Fruit fly (Drosophila melanogaster) whole organism, embryonic: ENCODE results near the gene form3.

Source experiments
- Blimp-1 ChIP-seq: fragments of 200-800 bp; sonication (Bioruptor generic); optimal IDR thresholded peaks from 3 replicates; lab custom pipeline; 2018; ENCODE audit warnings: missing biosample characterization, missing genetic modification characterization, mild to moderate bottlenecking, moderate library complexity, missing genetic modification reagents
- Bteb2 ChIP-seq: fragments of 200-800 bp; sonication (Bioruptor generic); optimal IDR thresholded peaks from 2 replicates; lab custom pipeline; 2016; ENCODE audit warnings: missing biosample characterization, missing genetic modification characterization
- CG10209 ChIP-seq: fragments of 200-800 bp; sonication (Bioruptor generic); optimal IDR thresholded peaks from 3 replicates; lab custom pipeline; 2017; ENCODE audit warnings: missing biosample characterization, mild to moderate bottlenecking, missing genetic modification characterization, missing genetic modification reagents
- CG11723 ChIP-seq: fragments of 200-800 bp; sonication (Bioruptor generic); optimal IDR thresholded peaks from 2 replicates; lab custom pipeline; 2017; ENCODE audit warnings: missing biosample characterization, mild to moderate bottlenecking, missing genetic modification characterization
- CG13424 ChIP-seq: fragments of 200-800 bp; sonication (Bioruptor generic); optimal IDR thresholded peaks from 2 replicates; lab custom pipeline; 2019; ENCODE audit warnings: missing biosample characterization, mild to moderate bottlenecking, missing genetic modification characterization, moderate library complexity
- CG14050 ChIP-seq: fragments of 200-800 bp; sonication (Bioruptor generic); IDR thresholded peaks from 3 replicates; pipeline ENCODE4 v1.3.6; 2022; ENCODE audit warnings: missing biosample characterization, missing genetic modification characterization
- CG1602 ChIP-seq: fragments of 200-800 bp; sonication (Bioruptor generic); optimal IDR thresholded peaks from 3 replicates; lab custom pipeline; 2016; ENCODE audit warnings: missing biosample characterization, missing genetic modification characterization
- CG1832 ChIP-seq: fragments of 200-800 bp; sonication (Bioruptor generic); optimal IDR thresholded peaks from 2 replicates; lab custom pipeline; 2017; ENCODE audit warnings: missing biosample characterization, mild to moderate bottlenecking, missing genetic modification characterization, inconsistent platforms
- CG18764 ChIP-seq: fragments of 200-800 bp; sonication (Bioruptor generic); optimal IDR thresholded peaks from 3 replicates; lab custom pipeline; 2016; ENCODE audit warnings: missing biosample characterization, missing genetic modification characterization
- CG2889 ChIP-seq: fragments of 200-800 bp; sonication (Bioruptor generic); IDR thresholded peaks from 3 replicates; pipeline ENCODE4 v1.3.6; 2022; ENCODE audit warnings: missing biosample characterization, missing genetic modification characterization
- CG30431 ChIP-seq: fragments of 200-800 bp; sonication (Bioruptor generic); optimal IDR thresholded peaks from 2 replicates; lab custom pipeline; 2017; ENCODE audit warnings: missing biosample characterization, missing genetic modification characterization
- CG31224 ChIP-seq: fragments of 200-800 bp; sonication (Bioruptor generic); IDR thresholded peaks from 2 replicates; pipeline ENCODE4 v1.3.6; 2022; ENCODE audit warnings: missing biosample characterization, missing genetic modification characterization
- CG32532 ChIP-seq: fragments of 200-800 bp; sonication (Bioruptor generic); IDR thresholded peaks from 2 replicates; pipeline ENCODE4 v1.3.6; 2022; ENCODE audit warnings: missing biosample characterization, missing genetic modification characterization
- CG32772 ChIP-seq: fragments of 200-800 bp; sonication (Bioruptor generic); IDR thresholded peaks from 2 replicates; pipeline ENCODE4 v1.3.6; 2022; ENCODE audit warnings: missing biosample characterization, missing genetic modification characterization
- CG4282 ChIP-seq: fragments of 200-800 bp; sonication (Bioruptor generic); optimal IDR thresholded peaks from 2 replicates; lab custom pipeline; 2016; ENCODE audit warnings: missing biosample characterization, missing genetic modification characterization
- CG6689 ChIP-seq: fragments of 200-800 bp; sonication (Bioruptor generic); IDR thresholded peaks from 2 replicates; pipeline ENCODE4 v1.3.6; 2022; ENCODE audit warnings: missing biosample characterization, missing genetic modification characterization
- CG7556 ChIP-seq: fragments of 200-800 bp; sonication (Bioruptor generic); optimal IDR thresholded peaks from 2 replicates; lab custom pipeline; 2017; ENCODE audit warnings: missing biosample characterization, mild to moderate bottlenecking, missing genetic modification characterization
- CG8924 ChIP-seq: fragments of 200-800 bp; optimal IDR thresholded peaks from 3 replicates; lab custom pipeline; 2019; ENCODE audit warnings: missing biosample characterization, mild to moderate bottlenecking, missing genetic modification characterization, moderate library complexity
- CG8944 ChIP-seq: fragments of 200-800 bp; sonication (Bioruptor generic); optimal IDR thresholded peaks from 3 replicates; lab custom pipeline; 2016; ENCODE audit warnings: missing biosample characterization, missing genetic modification characterization
- CG9727 ChIP-seq: fragments of 200-800 bp; sonication (Bioruptor generic); optimal IDR thresholded peaks from 3 replicates; lab custom pipeline; 2017; ENCODE audit warnings: missing biosample characterization, mild to moderate bottlenecking, missing genetic modification characterization
- Chrac-16 ChIP-seq: fragments of 200-800 bp; sonication (Bioruptor generic); optimal IDR thresholded peaks from 3 replicates; lab custom pipeline; 2016; ENCODE audit warnings: missing biosample characterization, missing genetic modification characterization
- Dad ChIP-seq: fragments of 200-800 bp; sonication (Bioruptor generic); optimal IDR thresholded peaks from 3 replicates; lab custom pipeline; 2016; ENCODE audit warnings: missing biosample characterization, missing genetic modification characterization
- Dip2 ChIP-seq: fragments of 200-800 bp; sonication (Bioruptor generic); IDR thresholded peaks from 2 replicates; pipeline ENCODE4 v1.3.6; 2022; ENCODE audit warnings: missing biosample characterization, missing genetic modification characterization
- Ets65A ChIP-seq: fragments of 200-800 bp; sonication (Bioruptor generic); peaks from one replicate; lab custom pipeline; 2016; ENCODE audit warnings: missing biosample characterization, missing genetic modification characterization
- Hr3 ChIP-seq: fragments of 200-800 bp; sonication (Bioruptor generic); optimal IDR thresholded peaks from 3 replicates; lab custom pipeline; 2016; ENCODE audit warnings: missing biosample characterization, missing genetic modification characterization
- Hr39 ChIP-seq: fragments of >200 bp; optimal IDR thresholded peaks from 2 replicates; lab custom pipeline; 2017
- Hr51 ChIP-seq, 2 experiments: fragments of 200-800 bp; sonication (Bioruptor generic); optimal IDR thresholded peaks; 2 replicates in 1 of 2; 3 replicates in 1 of 2; lab custom pipeline; 2016 to 2018; ENCODE audit warnings: missing biosample characterization in 2 of 2, missing genetic modification characterization in 2 of 2, mild to moderate bottlenecking in 1 of 2, moderate library complexity in 1 of 2
- MTF-1 ChIP-seq: fragments of 200-800 bp; sonication (Bioruptor generic); optimal IDR thresholded peaks from 2 replicates; lab custom pipeline; 2018; ENCODE audit warnings: missing biosample characterization, mild to moderate bottlenecking, missing genetic modification characterization, borderline replicate concordance
- Oaz ChIP-seq: fragments of 200-800 bp; sonication (Bioruptor generic); IDR thresholded peaks from 2 replicates; pipeline ENCODE4 v1.3.6; 2022; ENCODE audit warnings: missing biosample characterization, missing genetic modification characterization
- Oli ChIP-seq: fragments of 200-800 bp; sonication (Bioruptor generic); optimal IDR thresholded peaks from 2 replicates; lab custom pipeline; 2018; ENCODE audit warnings: missing biosample characterization, mild to moderate bottlenecking, missing genetic modification characterization, moderate library complexity
- Sox102F ChIP-seq: fragments of 200-800 bp; sonication (Bioruptor generic); optimal IDR thresholded peaks from 2 replicates; lab custom pipeline; 2018; ENCODE audit warnings: missing biosample characterization, mild to moderate bottlenecking, missing genetic modification characterization, moderate library complexity
- bcd ChIP-seq: fragments of 200-800 bp; sonication (Bioruptor generic); optimal IDR thresholded peaks from 2 replicates; lab custom pipeline; 2017; ENCODE audit warnings: missing biosample characterization, mild to moderate bottlenecking, missing genetic modification characterization
- cg ChIP-seq: fragments of 200-800 bp; sonication (Bioruptor generic); optimal IDR thresholded peaks from 3 replicates; lab custom pipeline; 2019; ENCODE audit warnings: missing biosample characterization, mild to moderate bottlenecking, missing genetic modification characterization, moderate library complexity
- da ChIP-seq: fragments of 200-800 bp; sonication (Bioruptor generic); optimal IDR thresholded peaks from 2 replicates; lab custom pipeline; 2016; ENCODE audit warnings: missing biosample characterization, missing genetic modification characterization
- disco-r ChIP-seq: fragments of 200-800 bp; sonication (Bioruptor generic); optimal IDR thresholded peaks from 2 replicates; lab custom pipeline; 2016; ENCODE audit warnings: missing biosample characterization, missing genetic modification characterization
- dmrt11E ChIP-seq: fragments of 200-800 bp; sonication (Bioruptor generic); optimal IDR thresholded peaks from 3 replicates; lab custom pipeline; 2018; ENCODE audit warnings: missing biosample characterization, mild to moderate bottlenecking, missing genetic modification characterization, moderate library complexity
- emc ChIP-seq: fragments of 200-800 bp; sonication (Bioruptor generic); optimal IDR thresholded peaks from 2 replicates; lab custom pipeline; 2016; ENCODE audit warnings: missing biosample characterization, missing genetic modification characterization
- esg ChIP-seq: fragments of 200-800 bp; sonication (Bioruptor generic); conservative IDR thresholded peaks from 2 replicates; pipeline ENCODE4 v1.3.6; 2022; ENCODE audit warnings: missing biosample characterization, missing genetic modification characterization
- her ChIP-seq: fragments of 200-800 bp; sonication (Bioruptor generic); optimal IDR thresholded peaks from 2 replicates; lab custom pipeline; 2016; ENCODE audit warnings: missing biosample characterization, missing genetic modification characterization
- kay ChIP-seq: fragments of 200-800 bp; sonication (Bioruptor generic); optimal IDR thresholded peaks from 2 replicates; lab custom pipeline; 2016; ENCODE audit warnings: missing biosample characterization, missing genetic modification characterization
- nom ChIP-seq: fragments of 200-800 bp; sonication (Bioruptor generic); optimal IDR thresholded peaks from 2 replicates; lab custom pipeline; 2017; ENCODE audit warnings: missing biosample characterization, missing genetic modification characterization, mild to moderate bottlenecking, moderate library complexity, missing genetic modification reagents
- prd ChIP-seq, 3 experiments: fragments of >200 bp in 2 of 3; fragments of 200-800 bp in 1 of 3; sonication (Bioruptor generic) in 1 of 3; optimal IDR thresholded peaks in 2 of 3; IDR thresholded peaks in 1 of 3; 2 replicates in 2 of 3; 3 replicates in 1 of 3; pipeline versions ENCODE4 v1.3.6 to Lab custom; 2017 to 2022; ENCODE audit warnings: missing biosample characterization in 1 of 3, missing genetic modification characterization in 1 of 3
- pros ChIP-seq: fragments of 200-800 bp; sonication (Bioruptor generic); optimal IDR thresholded peaks from 3 replicates; lab custom pipeline; 2019; ENCODE audit warnings: missing biosample characterization, mild to moderate bottlenecking, missing genetic modification characterization, moderate library complexity
- pum ChIP-seq: fragments of 200-800 bp; sonication (Bioruptor generic); optimal IDR thresholded peaks from 2 replicates; lab custom pipeline; 2016; ENCODE audit warnings: missing biosample characterization, missing genetic modification characterization
- sim ChIP-seq: fragments of 200-800 bp; sonication (Bioruptor generic); IDR thresholded peaks from 2 replicates; pipeline ENCODE4 v1.3.6; 2022; ENCODE audit warnings: missing biosample characterization, missing genetic modification characterization
- ssp ChIP-seq: fragments of 200-800 bp; sonication (Bioruptor generic); IDR thresholded peaks from 2 replicates; pipeline ENCODE4 v1.3.6; 2022; ENCODE audit warnings: missing biosample characterization, missing genetic modification characterization
- usp ChIP-seq: fragments of >200 bp; optimal IDR thresholded peaks from 2 replicates; lab custom pipeline; 2017; ENCODE audit warnings: missing biosample characterization, missing genetic modification characterization

The form3 gene

DNA sequence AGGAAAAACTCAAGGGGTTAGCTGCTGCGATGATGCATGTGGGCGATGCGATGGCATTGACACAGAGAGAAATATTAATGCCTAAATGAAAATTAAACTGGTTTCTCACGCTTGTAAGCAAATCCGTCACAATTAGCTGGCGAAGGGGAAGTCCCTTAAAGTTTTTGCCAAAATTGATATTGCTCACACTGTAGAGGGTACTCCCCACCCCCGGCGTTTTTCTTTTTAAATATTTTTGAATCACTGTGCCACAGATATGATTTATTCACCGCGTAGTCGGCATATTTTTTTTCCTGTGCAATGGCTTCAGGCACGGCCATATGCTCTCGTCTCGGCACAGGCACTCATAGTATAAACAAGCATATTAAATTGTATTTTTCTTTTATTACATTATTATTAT lies 7.3 kb upstream of the form3 start (continued):
- TF ChIP-seq Hr51 (GFP tag; optimal IDR thresholded peaks at IDR 0.05; lab: Kevin White, UChicago) = peak in 1 of 2 experiments; percentile 21
- TF ChIP-seq Hr3 = no peak
- TF ChIP-seq CG8944 = no peak
- peak; percentile 6 for TF ChIP-seq Blimp-1 (GFP tag; lab: Kevin White, UChicago)
- TF ChIP-seq CG1602 (GFP tag; lab: Kevin White, UChicago) = no peak
- TF ChIP-seq nom (GFP tag; lab: Kevin White, UChicago) = no peak
- TF ChIP-seq, all 482 proteins: peak for 33

DNA sequence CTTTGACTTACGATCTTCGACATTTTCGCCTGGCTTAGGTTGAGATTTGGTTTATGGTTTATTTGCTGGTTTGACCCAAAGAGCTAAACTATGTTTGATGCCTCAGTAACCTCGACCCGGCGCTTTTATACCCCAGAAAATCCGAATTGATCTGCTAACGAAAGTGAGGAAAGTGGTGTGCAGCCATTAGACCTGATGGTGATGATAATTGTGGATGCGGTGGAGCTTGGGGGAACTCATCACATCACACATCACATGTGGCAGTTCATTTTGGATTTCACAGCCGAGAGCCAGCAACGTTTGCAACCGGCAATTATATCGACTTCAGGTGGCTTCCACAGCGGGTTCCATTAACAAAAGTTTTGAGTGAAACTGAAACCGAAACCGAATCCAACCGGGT lies 5.9 kb upstream of the form3 start, which contains the start of gene Cpr65Eb:
Gene Cpr65Eb, minus strand, starts transcription at position 101 of the 400 bp plus-strand sequence.
- TF ChIP-seq CG14050 (GFP tag; lab: Robert Waterston, UW) = no peak
- no peak for TF ChIP-seq CG10209 (GFP tag; lab: Kevin White, UChicago)
- TF ChIP-seq Dip2 (GFP tag; lab: Robert Waterston, UW) = no peak
- no peak for TF ChIP-seq esg (GFP tag; lab: Robert Waterston, UW)
- TF ChIP-seq MTF-1 (GFP tag; lab: Kevin White, UChicago) = no peak
- no peak for TF ChIP-seq CG13424 (tag; lab: Kevin White, UChicago)
- no peak for TF ChIP-seq CG7556 (GFP tag; lab: Kevin White, UChicago)
- peak; percentile 30 for TF ChIP-seq Blimp-1 (GFP tag; lab: Kevin White, UChicago)
- TF ChIP-seq pum (GFP tag; lab: Kevin White, UChicago) = no peak
- TF ChIP-seq da = no peak
- peak; percentile 5 for TF ChIP-seq Ets65A (GFP tag; lab: Kevin White, UChicago)
- no peak for TF ChIP-seq CG32532 (GFP tag; lab: Robert Waterston, UW)
- no peak for TF ChIP-seq CG6689 (GFP tag; lab: Robert Waterston, UW)
- TF ChIP-seq Oaz (GFP tag; lab: Robert Waterston, UW) = 0 out of 2 replicates have a peak, but pooled peaks have one; percentile 11
- no peak for TF ChIP-seq bcd (GFP tag; lab: Kevin White, UChicago)
- no peak for TF ChIP-seq Hr39 (lab: Kevin White, UChicago)
- TF ChIP-seq Hr51 (GFP tag; optimal IDR thresholded peaks at IDR 0.05; lab: Kevin White, UChicago) = no peak
- TF ChIP-seq Bteb2 (GFP tag; lab: Kevin White, UChicago) = no peak
- TF ChIP-seq CG2889 = no peak
- no peak for TF ChIP-seq prd (optimal IDR thresholded peaks at IDR 0.05; lab: Kevin White, UChicago)
- TF ChIP-seq prd (GFP tag; IDR thresholded peaks at IDR 0.05; lab: Robert Waterston, UW) = no peak
- TF ChIP-seq usp (GFP tag; lab: Kevin White, UChicago) = no peak
- TF ChIP-seq Dad (GFP tag; lab: Kevin White, UChicago) = no peak

DNA sequence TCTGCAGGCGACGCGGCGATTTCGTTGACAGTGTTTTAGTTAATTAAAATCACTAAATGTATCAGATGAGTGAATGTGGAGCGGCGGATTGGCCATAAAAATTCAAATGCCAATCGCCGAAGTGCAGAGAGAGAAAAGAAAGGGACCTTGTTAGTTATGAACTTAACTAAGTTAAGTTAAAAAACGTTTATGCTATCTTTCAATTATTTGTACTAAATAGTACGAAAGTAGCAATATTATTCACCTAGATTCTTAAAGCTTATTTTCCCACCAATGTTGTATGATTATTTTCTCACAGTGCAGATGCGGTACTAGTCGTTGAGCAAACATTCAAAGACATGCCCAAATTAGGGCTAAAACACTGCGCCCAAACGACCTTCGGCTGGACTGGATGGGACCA lies 3.9 kb upstream of the form3 start:
- TF ChIP-seq CG8924 (tag; lab: Kevin White, UChicago) (peak; percentile 39), bcd (GFP tag; lab: Kevin White, UChicago) (peak; percentile 46), dmrt11E (tag; lab: Kevin White, UChicago) (no peak), Sox102F (GFP tag; lab: Kevin White, UChicago) (peak; percentile 74), CG4282 (GFP tag; lab: Kevin White, UChicago) (no peak), CG9727 (peak; percentile 8), CG32772 (GFP tag; lab: Robert Waterston, UW) (peak; percentile 66), CG11723 (GFP tag; lab: Kevin White, UChicago) (no peak), Dip2 (GFP tag; lab: Robert Waterston, UW) (no peak), CG30431 (GFP tag; lab: Kevin White, UChicago) (no peak), CG1832 (no peak), her (GFP tag; lab: Kevin White, UChicago) (peak; percentile 24), Chrac-16 (peak; percentile 25), CG13424 (tag; lab: Kevin White, UChicago) (peak; percentile 73), pros (no peak), cg (GFP tag; lab: Kevin White, UChicago) (no peak), disco-r (GFP tag; lab: Kevin White, UChicago) (no peak), CG18764 (GFP tag; lab: Kevin White, UChicago) (peak; percentile 52), kay (GFP tag; lab: Kevin White, UChicago) (peak; percentile 30), sim (GFP tag; lab: Robert Waterston, UW) (peak; percentile 48; the same call in 1 of the 2 replicates), emc (no peak), Hr3 (peak; percentile 28), CG31224 (GFP tag; lab: Robert Waterston, UW) (no peak), Oli (tag; lab: Kevin White, UChicago) (peak; percentile 67), ssp (GFP tag; lab: Robert Waterston, UW) (peak; percentile 56)
